Worm (Caenorhabditis elegans) whole organism, mixed stage, embryonic: ENCODE data around the gene dmsr-11.

Experiments used
- M03D4.4 ChIP-seq: sonication (generic microtip); optimal IDR thresholded peaks from 2 replicates; lab custom pipeline; 2017; ENCODE audit warnings: mild to moderate bottlenecking, missing genetic modification characterization, missing compliant biosample characterization
- ceh-43 ChIP-seq: fragments of 200-800 bp; sonication (Bioruptor generic); optimal IDR thresholded peaks from 2 replicates; lab custom pipeline; 2018; ENCODE audit warnings: mild to moderate bottlenecking, missing genetic modification characterization, moderate library complexity, missing compliant biosample characterization
- ceh-83 ChIP-seq: fragments of 200-800 bp; sonication (Bioruptor generic); optimal IDR thresholded peaks from 2 replicates; lab custom pipeline; 2018; ENCODE audit warnings: mild to moderate bottlenecking, missing genetic modification characterization, missing compliant biosample characterization
- cnd-1 ChIP-seq: fragments of 200-800 bp; sonication (Bioruptor generic); optimal IDR thresholded peaks from 2 replicates; lab custom pipeline; 2018; ENCODE audit warnings: mild to moderate bottlenecking, missing genetic modification characterization, missing compliant biosample characterization
- elt-1 ChIP-seq: sonication (generic microtip); optimal IDR thresholded peaks from 2 replicates; lab custom pipeline; 2017; ENCODE audit warnings: missing genetic modification characterization, mild to moderate bottlenecking, missing compliant biosample characterization, antibody characterized with exemption, moderate library complexity, borderline replicate concordance; ENCODE audit not compliant: insufficient read depth
- lin-32 ChIP-seq: fragments of 200-800 bp; sonication (Bioruptor generic); optimal IDR thresholded peaks from 2 replicates; lab custom pipeline; 2018; ENCODE audit warnings: mild to moderate bottlenecking, missing genetic modification characterization, missing compliant biosample characterization
- lsy-2 ChIP-seq: fragments of 150-350 bp; optimal IDR thresholded peaks from 2 replicates; lab custom pipeline; 2014; ENCODE audit warnings: missing biosample characterization, missing genetic modification characterization
- mab-5 ChIP-seq: fragments of 150-350 bp; optimal IDR thresholded peaks from 2 replicates; lab custom pipeline; 2014; ENCODE audit warnings: missing biosample characterization, missing genetic modification characterization
- mep-1 ChIP-seq: fragments of 150-350 bp; optimal IDR thresholded peaks from 2 replicates; lab custom pipeline; 2017; ENCODE audit warnings: missing biosample characterization, missing genetic modification reagents, missing genetic modification characterization, inconsistent platforms
- nhr-28 ChIP-seq: fragments of 150-350 bp; optimal IDR thresholded peaks from 2 replicates; lab custom pipeline; 2014; ENCODE audit warnings: missing biosample characterization, missing genetic modification characterization
- pha-4 ChIP-seq: fragments of 150-350 bp; optimal IDR thresholded peaks from 2 replicates; lab custom pipeline; 2018; ENCODE audit warnings: missing biosample characterization, missing genetic modification reagents, missing genetic modification characterization
- sem-2 ChIP-seq: fragments of 200-800 bp; sonication (Bioruptor generic); optimal IDR thresholded peaks from 2 replicates; lab custom pipeline; 2018; ENCODE audit warnings: mild to moderate bottlenecking, missing genetic modification characterization, missing compliant biosample characterization
- ztf-11 ChIP-seq: fragments of 150-350 bp; optimal IDR thresholded peaks from 2 replicates; lab custom pipeline; 2014; ENCODE audit warnings: missing biosample characterization, missing genetic modification characterization

DNA sequence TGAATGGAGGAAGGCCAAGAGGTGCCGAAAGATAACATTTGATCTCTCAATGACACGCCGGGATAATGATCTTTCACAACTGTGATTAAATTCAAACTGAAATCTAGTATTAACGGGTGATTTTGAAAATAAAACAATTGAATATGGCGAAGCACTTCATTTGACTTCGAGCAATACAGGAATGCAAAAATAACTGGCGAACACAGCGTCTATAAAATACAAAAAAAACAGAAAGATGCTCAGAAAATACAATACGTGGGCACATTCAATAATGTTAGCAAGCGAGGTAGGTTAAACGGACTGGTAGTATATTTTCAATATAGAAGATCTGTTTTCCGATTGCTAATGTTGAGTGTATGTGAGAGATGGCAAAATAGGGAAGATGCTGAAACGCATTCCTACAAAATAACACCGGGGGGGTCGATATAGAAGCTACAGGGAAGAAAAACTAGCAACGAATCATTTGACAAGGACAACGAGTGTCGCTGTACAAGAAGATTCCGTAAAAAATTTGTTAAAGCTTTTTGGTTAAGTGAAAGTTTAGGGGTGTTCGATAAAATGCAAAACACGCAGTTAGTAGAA lies 20.8 kb downstream of the dmsr-11 start:
- TF ChIP-seq ceh-83 (no peak), elt-1 (no peak), ztf-11 (tag; lab: Kevin White, UChicago) (no peak), lsy-2 (no peak), M03D4.4 (tag; lab: Kevin White, UChicago) (no peak), ceh-43 (GFP tag; lab: Kevin White, UChicago) (no peak), cnd-1 (tag; lab: Kevin White, UChicago) (no peak), nhr-28 (tag; lab: Kevin White, UChicago) (no peak), lin-32 (GFP tag; lab: Kevin White, UChicago) (no peak), sem-2 (GFP tag; lab: Kevin White, UChicago) (no peak), mab-5 (tag; lab: Kevin White, UChicago) (no peak), pha-4 (tag; lab: Kevin White, UChicago) (no peak), mep-1 (no peak)
